Worm (Caenorhabditis elegans): Measurements from ENCODE around the gene ZC204.17.

DNA sequence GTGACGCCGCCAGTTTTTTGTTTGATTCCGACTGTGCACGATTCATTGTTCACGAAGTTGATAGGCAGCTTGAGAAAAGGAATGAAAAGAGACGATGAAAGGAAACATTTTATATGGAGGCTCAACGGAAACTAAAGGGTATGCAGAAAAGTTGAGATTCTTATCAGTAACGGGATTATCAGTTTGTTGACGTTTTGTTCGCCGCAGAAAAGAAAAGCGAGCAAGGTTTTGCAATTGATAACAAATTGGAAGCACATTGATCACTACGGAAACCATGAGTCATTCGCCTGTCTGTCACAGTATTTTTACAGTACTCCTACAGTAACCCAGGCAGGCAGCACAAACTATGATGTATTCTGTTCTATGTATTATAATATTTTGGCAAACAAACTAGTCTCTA, 10.1 kb downstream of the ZC204.17 start:
- TF ChIP-seq him-1 (tag; optimal IDR thresholded peaks at IDR 0.05), result no peak
- TF ChIP-seq W03F9.2 (tag; optimal IDR thresholded peaks at IDR 0.05), result no peak
- TF ChIP-seq dao-5 (tag; optimal IDR thresholded peaks at IDR 0.05), result no peak

All from whole organism, L4/young adult.